Fruit fly (Drosophila melanogaster) whole organism, embryonic: Measurements from ENCODE around the gene CG16959.
A peak's percentile ranks its signal among the peaks of the same experiment; 100 is the strongest.

Source experiments
- Atf6 ChIP-seq: fragments of 200-800 bp; sonication (Bioruptor generic); IDR thresholded peaks from 2 replicates; pipeline ENCODE4 v1.3.6; 2022; ENCODE audit warnings: missing biosample characterization, missing genetic modification characterization
- B-H1 ChIP-seq: fragments of 200-800 bp; sonication (Bioruptor generic); IDR thresholded peaks from 3 replicates; pipeline ENCODE4 v1.3.6; 2022; ENCODE audit warnings: missing biosample characterization, missing genetic modification characterization
- C15 ChIP-seq: fragments of 200-800 bp; sonication (Bioruptor generic); IDR thresholded peaks from 3 replicates; pipeline ENCODE4 v1.3.6; 2022; ENCODE audit warnings: missing biosample characterization, missing genetic modification characterization
- CG10959 ChIP-seq: fragments of 200-800 bp; sonication (Bioruptor generic); IDR thresholded peaks from 2 replicates; pipeline ENCODE4 v1.3.6; 2022; ENCODE audit warnings: missing biosample characterization, missing genetic modification characterization
- CG10979 ChIP-seq: fragments of 200-800 bp; sonication (Bioruptor generic); optimal IDR thresholded peaks from 2 replicates; lab custom pipeline; 2018; ENCODE audit warnings: missing biosample characterization, mild to moderate bottlenecking, missing genetic modification characterization, moderate library complexity
- CG13287 ChIP-seq: fragments of 200-800 bp; sonication (Bioruptor generic); IDR thresholded peaks from 2 replicates; pipeline ENCODE4 v1.3.6; 2022; ENCODE audit warnings: missing biosample characterization, missing genetic modification characterization; ENCODE audit not compliant: partially characterized antibody
- CG13296 ChIP-seq: fragments of 200-800 bp; sonication (Bioruptor generic); optimal IDR thresholded peaks from 3 replicates; lab custom pipeline; 2018; ENCODE audit warnings: missing biosample characterization, mild to moderate bottlenecking, missing genetic modification characterization
- CG15011 ChIP-seq: fragments of 200-800 bp; sonication (Bioruptor generic); optimal IDR thresholded peaks from 3 replicates; lab custom pipeline; 2018; ENCODE audit warnings: missing biosample characterization, mild to moderate bottlenecking, missing genetic modification characterization
- CG17328 ChIP-seq: fragments of 200-800 bp; sonication (Bioruptor generic); IDR thresholded peaks from 2 replicates; pipeline ENCODE4 v1.3.6; 2022; ENCODE audit warnings: missing biosample characterization, missing genetic modification characterization
- CG17359 ChIP-seq: fragments of 200-800 bp; sonication (Bioruptor generic); optimal IDR thresholded peaks from 3 replicates; lab custom pipeline; 2018; ENCODE audit warnings: missing biosample characterization, mild to moderate bottlenecking, missing genetic modification characterization, moderate library complexity
- CG17385 ChIP-seq: fragments of 200-800 bp; sonication (Bioruptor generic); optimal IDR thresholded peaks from 3 replicates; lab custom pipeline; 2018; ENCODE audit warnings: missing biosample characterization, mild to moderate bottlenecking, missing genetic modification characterization
- CG34224 ChIP-seq: fragments of 200-800 bp; sonication (Bioruptor generic); IDR thresholded peaks from 3 replicates; pipeline ENCODE4 v1.3.6; 2022; ENCODE audit warnings: missing biosample characterization, missing genetic modification characterization; ENCODE audit not compliant: partially characterized antibody
- CG4404 ChIP-seq: fragments of 200-800 bp; sonication (Bioruptor generic); IDR thresholded peaks from 2 replicates; pipeline ENCODE4 v1.3.6; 2022; ENCODE audit warnings: missing biosample characterization, missing genetic modification characterization
- CG7556 ChIP-seq: fragments of 200-800 bp; sonication (Bioruptor generic); optimal IDR thresholded peaks from 2 replicates; lab custom pipeline; 2017; ENCODE audit warnings: missing biosample characterization, mild to moderate bottlenecking, missing genetic modification characterization
- CTCF ChIP-seq: fragments of 200-800 bp; sonication (Bioruptor generic); optimal IDR thresholded peaks from 2 replicates; lab custom pipeline; 2017; ENCODE audit warnings: missing biosample characterization, mild to moderate bottlenecking, missing genetic modification characterization, moderate library complexity
- Doc3 ChIP-seq: fragments of 200-800 bp; sonication (Bioruptor generic); IDR thresholded peaks from 3 replicates; pipeline ENCODE4 v1.3.6; 2022; ENCODE audit warnings: missing biosample characterization, missing genetic modification characterization; ENCODE audit not compliant: partially characterized antibody
- Elba2 ChIP-seq: fragments of 200-800 bp; sonication (Bioruptor generic); optimal IDR thresholded peaks from 3 replicates; lab custom pipeline; 2016; ENCODE audit warnings: missing biosample characterization, missing genetic modification characterization
- Hr3 ChIP-seq: fragments of 200-800 bp; sonication (Bioruptor generic); optimal IDR thresholded peaks from 3 replicates; lab custom pipeline; 2016; ENCODE audit warnings: missing biosample characterization, missing genetic modification characterization
- Lhr ChIP-seq: fragments of 200-800 bp; sonication (Bioruptor generic); optimal IDR thresholded peaks from 3 replicates; lab custom pipeline; 2017; ENCODE audit warnings: mild to moderate bottlenecking, missing biosample characterization, missing genetic modification reagents, missing genetic modification characterization
- MESR4 ChIP-seq: fragments of 200-800 bp; sonication (Bioruptor generic); optimal IDR thresholded peaks from 2 replicates; lab custom pipeline; 2018; ENCODE audit warnings: missing biosample characterization, mild to moderate bottlenecking, missing genetic modification characterization, moderate library complexity
- Mad ChIP-seq: fragments of 200-800 bp; sonication (Bioruptor generic); optimal IDR thresholded peaks from 2 replicates; lab custom pipeline; 2016; ENCODE audit warnings: missing biosample characterization, missing genetic modification characterization
- Max ChIP-seq: fragments of 200-800 bp; sonication (Bioruptor generic); optimal IDR thresholded peaks from 2 replicates; lab custom pipeline; 2016; ENCODE audit warnings: missing biosample characterization, mild to moderate bottlenecking, missing genetic modification characterization
- Med ChIP-seq: fragments of 200-800 bp; sonication (Bioruptor generic); peaks from one replicate; lab custom pipeline; 2016; ENCODE audit warnings: missing biosample characterization, missing genetic modification characterization, mild to moderate bottlenecking, inconsistent platforms, moderate library complexity
- Myb ChIP-seq: fragments of 200-800 bp; sonication (Bioruptor generic); optimal IDR thresholded peaks from 2 replicates; lab custom pipeline; 2016; ENCODE audit warnings: missing biosample characterization, missing genetic modification characterization
- NfI ChIP-seq: fragments of 200-800 bp; sonication (Bioruptor generic); optimal IDR thresholded peaks from 3 replicates; lab custom pipeline; 2018; ENCODE audit warnings: missing biosample characterization, mild to moderate bottlenecking, missing genetic modification characterization, moderate library complexity
- Pdp1 ChIP-seq, 2 experiments: fragments of 200-800 bp; sonication (Bioruptor generic); optimal IDR thresholded peaks; 3 replicates each; lab custom pipeline; 2016; ENCODE audit warnings: missing biosample characterization in 2 of 2, missing genetic modification characterization in 2 of 2, mild to moderate bottlenecking in 1 of 2, moderate library complexity in 1 of 2
- Ravus ChIP-seq: fragments of 200-800 bp; sonication (Bioruptor generic); IDR thresholded peaks from 2 replicates; pipeline ENCODE4 v1.3.6; 2022; ENCODE audit warnings: missing biosample characterization, missing genetic modification characterization
- Stat92E ChIP-seq, 3 experiments: fragments of >200 bp in 2 of 3; fragments of 200-800 bp in 1 of 3; sonication (Bioruptor generic) in 1 of 3; optimal IDR thresholded peaks; 2 replicates each; lab custom pipeline; 2017 to 2019; ENCODE audit warnings: missing biosample characterization in 3 of 3, missing genetic modification characterization in 3 of 3, mild to moderate bottlenecking in 1 of 3, moderate library complexity in 1 of 3
- Taf1 ChIP-seq: fragments of 200-800 bp; sonication (Bioruptor generic); IDR thresholded peaks from 2 replicates; pipeline ENCODE4 v1.3.6; 2022; ENCODE audit warnings: missing biosample characterization, missing genetic modification characterization
- Trl ChIP-seq, 3 experiments: fragments of >200 bp in 2 of 3; fragments of 200-800 bp in 1 of 3; sonication (Bioruptor generic) in 1 of 3; optimal IDR thresholded peaks; 2 replicates in 1 of 3; 3 replicates in 2 of 3; lab custom pipeline; 2016 to 2017; ENCODE audit warnings: missing biosample characterization in 1 of 3, missing genetic modification characterization in 1 of 3
- amos ChIP-seq: fragments of 200-800 bp; sonication (Bioruptor generic); IDR thresholded peaks from 2 replicates; pipeline ENCODE4 v1.3.6; 2022; ENCODE audit warnings: missing biosample characterization, missing genetic modification characterization; ENCODE audit not compliant: partially characterized antibody
- aop ChIP-seq: fragments of 200-800 bp; sonication (Bioruptor generic); IDR thresholded peaks from 2 replicates; pipeline ENCODE4 v1.3.6; 2022; ENCODE audit warnings: missing biosample characterization, missing genetic modification characterization
- ci ChIP-seq: fragments of 200-800 bp; sonication (Bioruptor generic); IDR thresholded peaks from 3 replicates; pipeline ENCODE4 v1.3.6; 2022; ENCODE audit warnings: missing biosample characterization, missing genetic modification characterization
- corto ChIP-seq: fragments of 200-800 bp; sonication (Bioruptor generic); optimal IDR thresholded peaks from 2 replicates; lab custom pipeline; 2016; ENCODE audit warnings: missing biosample characterization, mild to moderate bottlenecking, missing genetic modification characterization, moderate library complexity
- dm ChIP-seq: fragments of 200-800 bp; sonication (Bioruptor generic); optimal IDR thresholded peaks from 3 replicates; lab custom pipeline; 2016; ENCODE audit warnings: missing biosample characterization, missing genetic modification characterization
- ewg ChIP-seq: fragments of 200-800 bp; sonication (Bioruptor generic); optimal IDR thresholded peaks from 3 replicates; lab custom pipeline; 2017; ENCODE audit warnings: mild to moderate bottlenecking, missing biosample characterization, missing genetic modification reagents, missing genetic modification characterization
- fd64A ChIP-seq: fragments of 200-800 bp; sonication (Bioruptor generic); optimal IDR thresholded peaks from 3 replicates; lab custom pipeline; 2018; ENCODE audit warnings: missing biosample characterization, mild to moderate bottlenecking, missing genetic modification characterization
- gcm2 ChIP-seq: fragments of 200-800 bp; sonication (Bioruptor generic); optimal IDR thresholded peaks from 2 replicates; lab custom pipeline; 2016; ENCODE audit warnings: missing biosample characterization, missing genetic modification characterization
- gfzf ChIP-seq: fragments of 200-800 bp; sonication (Bioruptor generic); optimal IDR thresholded peaks from 2 replicates; lab custom pipeline; 2016; ENCODE audit warnings: missing biosample characterization, mild to moderate bottlenecking, missing genetic modification characterization, moderate library complexity
- gsb ChIP-seq: fragments of 200-800 bp; sonication (Bioruptor generic); IDR thresholded peaks from 2 replicates; pipeline ENCODE4 v1.3.6; 2022; ENCODE audit warnings: missing biosample characterization, missing genetic modification characterization
- knrl ChIP-seq: fragments of 200-800 bp; sonication (Bioruptor generic); IDR thresholded peaks from 3 replicates; pipeline ENCODE4 v1.3.6; 2022; ENCODE audit warnings: missing biosample characterization, missing genetic modification characterization; ENCODE audit not compliant: partially characterized antibody
- pnt ChIP-seq: fragments of 200-800 bp; sonication (Bioruptor generic); optimal IDR thresholded peaks from 3 replicates; lab custom pipeline; 2016; ENCODE audit warnings: missing biosample characterization, missing genetic modification characterization
- unc-4 ChIP-seq: fragments of 200-800 bp; sonication (Bioruptor generic); IDR thresholded peaks from 2 replicates; pipeline ENCODE4 v1.3.6; 2022; ENCODE audit warnings: missing biosample characterization, missing genetic modification characterization; ENCODE audit not compliant: partially characterized antibody

The CG16959 gene

DNA sequence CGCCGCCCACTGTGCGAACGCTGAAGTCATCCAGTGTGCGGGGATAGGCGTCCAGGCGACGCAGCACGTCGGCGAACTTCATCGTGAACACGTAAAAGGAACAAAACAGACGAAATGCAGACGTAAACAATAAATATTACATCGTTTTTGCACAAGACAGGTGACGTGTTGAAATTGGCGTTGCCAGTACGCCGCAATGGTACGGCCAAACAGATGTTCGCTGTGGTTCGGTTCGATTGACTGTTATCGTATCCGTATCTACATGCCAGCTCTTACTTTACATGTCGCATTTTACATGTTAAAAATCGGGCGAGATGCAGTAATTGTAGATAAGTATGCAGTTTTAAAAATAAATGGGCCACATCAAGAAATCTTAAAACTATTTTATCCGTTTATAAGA, 38.3 kb upstream of the CG16959 start, which contains the start of gene CG7011 (continued):
- TF ChIP-seq Max (GFP tag; lab: Kevin White, UChicago) (no peak), Lhr (GFP tag; lab: Kevin White, UChicago) (peak; percentile 2), pnt (GFP tag; lab: Kevin White, UChicago) (no peak), Taf1 (GFP tag; lab: Robert Waterston, UW) (no peak), B-H1 (no peak), Trl (optimal IDR thresholded peaks at IDR 0.05; lab: Kevin White, UChicago) (no peak), Trl (GFP tag; optimal IDR thresholded peaks at IDR 0.05; lab: Kevin White, UChicago) (no peak), CG4404 (GFP tag; lab: Robert Waterston, UW) (no peak), amos (GFP tag; lab: Robert Waterston, UW) (peak; percentile 76), corto (GFP tag; lab: Kevin White, UChicago) (no peak), aop (GFP tag; lab: Robert Waterston, UW) (no peak), fd64A (GFP tag; lab: Kevin White, UChicago) (no peak), Mad (GFP tag; lab: Kevin White, UChicago) (no peak), C15 (GFP tag; lab: Robert Waterston, UW) (no peak), Myb (peak; percentile 10), NfI (GFP tag; lab: Kevin White, UChicago) (no peak), Stat92E (GFP tag; optimal IDR thresholded peaks at IDR 0.05; lab: Kevin White, UChicago) (no peak), gfzf (GFP tag; lab: Kevin White, UChicago) (peak; percentile 14), ci (GFP tag; lab: Robert Waterston, UW) (no peak), CG7556 (GFP tag; lab: Kevin White, UChicago) (no peak), dm (no peak), CG17359 (tag; lab: Kevin White, UChicago) (no peak), CG34224 (GFP tag; lab: Robert Waterston, UW) (peak; percentile 35), CTCF (GFP tag; lab: Kevin White, UChicago) (peak; percentile 79), CG10959 (GFP tag; lab: Robert Waterston, UW) (no peak), Atf6 (GFP tag; lab: Robert Waterston, UW) (no peak), CG15011 (GFP tag; lab: Kevin White, UChicago) (no peak), gsb (GFP tag; lab: Robert Waterston, UW) (no peak), CG13287 (peak; percentile 66), CG13296 (no peak), Doc3 (GFP tag; lab: Robert Waterston, UW) (0 out of 3 replicates have a peak, but pooled peaks have one; percentile 40)

DNA sequence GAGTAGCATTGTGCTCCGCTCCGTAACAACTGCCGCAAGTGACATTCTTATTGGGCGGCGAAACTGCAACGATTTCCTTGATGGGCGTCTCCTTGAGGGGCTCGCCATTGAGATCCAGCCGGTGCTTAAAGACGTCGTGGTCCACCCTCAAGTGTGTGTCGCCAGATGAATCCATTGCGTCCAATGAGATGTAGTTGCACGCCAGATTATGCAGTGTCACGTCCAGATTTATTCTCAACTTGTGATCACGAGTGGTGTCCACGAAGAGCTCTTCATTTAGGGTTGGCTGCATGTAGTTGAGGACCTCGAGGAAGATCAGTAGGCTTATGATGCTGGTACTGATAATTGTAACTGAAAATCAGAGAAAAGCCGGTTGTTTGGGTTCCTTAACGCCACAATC, 37.9 kb upstream of the CG16959 start:
- no peak for TF ChIP-seq Ravus (GFP tag; lab: Robert Waterston, UW)
- no peak for TF ChIP-seq CG17328
- no peak for TF ChIP-seq ewg (GFP tag; lab: Kevin White, UChicago)
- no peak for TF ChIP-seq CG17385 (GFP tag; lab: Kevin White, UChicago)
- TF ChIP-seq CG10979 (tag; lab: Kevin White, UChicago): no peak
- TF ChIP-seq Elba2: peak; percentile 9
- TF ChIP-seq, all 482 proteins: peak for 1

DNA sequence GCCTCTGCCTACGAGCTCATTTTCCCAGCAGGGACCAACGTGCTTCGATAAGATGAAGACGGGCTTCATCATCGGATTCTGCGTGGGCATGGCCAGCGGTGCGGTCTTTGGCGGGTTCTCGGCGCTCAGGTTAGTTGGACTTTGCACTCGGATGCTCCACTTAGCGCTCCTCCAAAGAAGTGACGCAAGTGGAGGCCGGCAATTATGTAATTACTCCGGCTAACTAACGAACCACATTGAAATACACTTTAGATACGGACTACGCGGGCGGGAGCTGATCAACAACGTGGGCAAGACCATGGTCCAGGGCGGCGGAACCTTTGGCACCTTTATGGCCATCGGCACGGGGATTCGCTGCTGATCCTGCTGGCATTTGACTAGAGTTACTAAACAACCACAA, 36.9 kb upstream of the CG16959 start:
- 0 out of 2 replicates have a peak, but pooled peaks have one; percentile 5 for TF ChIP-seq unc-4 (GFP tag; lab: Robert Waterston, UW)
- TF ChIP-seq Hr3 (GFP tag; lab: Kevin White, UChicago): no peak
- peak; percentile 61 for TF ChIP-seq Med (GFP tag; lab: Kevin White, UChicago)
- TF ChIP-seq MESR4 (GFP tag; lab: Kevin White, UChicago): peak; percentile 25
- 0 out of 3 replicates have a peak, but pooled peaks have one; percentile 29 for TF ChIP-seq knrl (GFP tag; lab: Robert Waterston, UW)
- peak in 1 of 2 experiments; percentile 94 for TF ChIP-seq Pdp1 (GFP tag; optimal IDR thresholded peaks at IDR 0.05; lab: Kevin White, UChicago)
- TF ChIP-seq gcm2: no peak
